Fruit fly (Drosophila melanogaster) whole organism, embryonic: ENCODE data around the gene CG45218.

ENCODE experiments used
- Atf3 ChIP-seq: fragments of 200-800 bp; sonication (Bioruptor generic); optimal IDR thresholded peaks from 3 replicates; lab custom pipeline; 2016; ENCODE audit warnings: missing biosample characterization, missing genetic modification characterization
- CG12219 ChIP-seq: fragments of 200-800 bp; sonication (Bioruptor generic); optimal IDR thresholded peaks from 3 replicates; lab custom pipeline; 2018; ENCODE audit warnings: missing biosample characterization, mild to moderate bottlenecking, missing genetic modification characterization
- CG13624 ChIP-seq: fragments of 200-800 bp; sonication (Bioruptor generic); optimal IDR thresholded peaks from 2 replicates; lab custom pipeline; 2016; ENCODE audit warnings: missing biosample characterization, missing genetic modification characterization
- CG14667 ChIP-seq: fragments of 200-800 bp; sonication (Bioruptor generic); IDR thresholded peaks from 2 replicates; pipeline ENCODE4 v1.3.6; 2022; ENCODE audit warnings: missing biosample characterization, missing genetic modification characterization
- CG1602 ChIP-seq: fragments of 200-800 bp; sonication (Bioruptor generic); optimal IDR thresholded peaks from 3 replicates; lab custom pipeline; 2016; ENCODE audit warnings: missing biosample characterization, missing genetic modification characterization
- CG1603 ChIP-seq: fragments of 200-800 bp; sonication (Bioruptor generic); optimal IDR thresholded peaks from 2 replicates; lab custom pipeline; 2019; ENCODE audit warnings: missing biosample characterization, mild to moderate bottlenecking, missing genetic modification characterization, moderate library complexity
- CG1647 ChIP-seq: fragments of 200-800 bp; sonication (Bioruptor generic); optimal IDR thresholded peaks from 3 replicates; lab custom pipeline; 2016; ENCODE audit warnings: missing biosample characterization, missing genetic modification characterization
- CG2116 ChIP-seq: fragments of 200-800 bp; sonication (Bioruptor generic); optimal IDR thresholded peaks from 3 replicates; lab custom pipeline; 2018; ENCODE audit warnings: missing biosample characterization, mild to moderate bottlenecking, missing genetic modification characterization
- CG31365 ChIP-seq: fragments of 200-800 bp; sonication (Bioruptor generic); optimal IDR thresholded peaks from 2 replicates; lab custom pipeline; 2018; ENCODE audit warnings: missing biosample characterization, mild to moderate bottlenecking, missing genetic modification characterization
- CG31441 ChIP-seq: fragments of 200-800 bp; sonication (Bioruptor generic); IDR thresholded peaks from 2 replicates; pipeline ENCODE4 v1.3.6; 2022; ENCODE audit warnings: missing biosample characterization, missing genetic modification characterization
- CG32772 ChIP-seq: fragments of 200-800 bp; sonication (Bioruptor generic); IDR thresholded peaks from 2 replicates; pipeline ENCODE4 v1.3.6; 2022; ENCODE audit warnings: missing biosample characterization, missing genetic modification characterization
- CG6854 ChIP-seq: fragments of 200-800 bp; sonication (Bioruptor generic); optimal IDR thresholded peaks from 3 replicates; lab custom pipeline; 2017; ENCODE audit warnings: missing biosample characterization, mild to moderate bottlenecking, missing genetic modification characterization
- CG7372 ChIP-seq: fragments of 200-800 bp; sonication (Bioruptor generic); IDR thresholded peaks from 2 replicates; pipeline ENCODE4 v1.3.6; 2022; ENCODE audit warnings: missing biosample characterization, missing genetic modification characterization
- CG7556 ChIP-seq: fragments of 200-800 bp; sonication (Bioruptor generic); optimal IDR thresholded peaks from 2 replicates; lab custom pipeline; 2017; ENCODE audit warnings: missing biosample characterization, mild to moderate bottlenecking, missing genetic modification characterization
- CG7786 ChIP-seq: fragments of 200-800 bp; sonication (Bioruptor generic); optimal IDR thresholded peaks from 2 replicates; lab custom pipeline; 2016; ENCODE audit warnings: missing biosample characterization, missing genetic modification characterization
- CG8089 ChIP-seq: fragments of 200-800 bp; sonication (Bioruptor generic); optimal IDR thresholded peaks from 3 replicates; lab custom pipeline; 2016; ENCODE audit warnings: missing biosample characterization, missing genetic modification characterization
- CG8765 ChIP-seq: fragments of 200-800 bp; sonication (Bioruptor generic); IDR thresholded peaks from 2 replicates; pipeline ENCODE4 v1.3.6; 2022; ENCODE audit warnings: missing biosample characterization, missing genetic modification characterization
- CG9215 ChIP-seq: fragments of 200-800 bp; sonication (Bioruptor generic); IDR thresholded peaks from 2 replicates; pipeline ENCODE4 v1.3.6; 2022; ENCODE audit warnings: missing biosample characterization, missing genetic modification characterization
- D19A ChIP-seq: fragments of 200-800 bp; optimal IDR thresholded peaks from 3 replicates; lab custom pipeline; 2019; ENCODE audit warnings: missing biosample characterization, mild to moderate bottlenecking, missing genetic modification characterization, moderate library complexity
- D19B ChIP-seq: fragments of 200-800 bp; sonication (Bioruptor generic); optimal IDR thresholded peaks from 2 replicates; lab custom pipeline; 2017; ENCODE audit warnings: missing biosample characterization, mild to moderate bottlenecking, missing genetic modification characterization
- Doc2 ChIP-seq: fragments of 200-800 bp; sonication (Bioruptor generic); IDR thresholded peaks from 2 replicates; pipeline ENCODE4 v1.3.6; 2022; ENCODE audit warnings: missing biosample characterization, missing genetic modification characterization
- Dref ChIP-seq: fragments of 200-800 bp; sonication (Bioruptor generic); IDR thresholded peaks from 2 replicates; pipeline ENCODE4 v1.3.6; 2022; ENCODE audit warnings: missing biosample characterization, missing genetic modification characterization
- E2f2 ChIP-seq: fragments of 200-800 bp; sonication (Bioruptor generic); IDR thresholded peaks from 2 replicates; pipeline ENCODE4 v1.3.6; 2022; ENCODE audit warnings: missing biosample characterization, missing genetic modification characterization
- Ets65A ChIP-seq: fragments of 200-800 bp; sonication (Bioruptor generic); peaks from one replicate; lab custom pipeline; 2016; ENCODE audit warnings: missing biosample characterization, missing genetic modification characterization
- HHEX ChIP-seq: fragments of 200-800 bp; sonication (Bioruptor generic); optimal IDR thresholded peaks from 3 replicates; lab custom pipeline; 2017; ENCODE audit warnings: missing biosample characterization, mild to moderate bottlenecking, missing genetic modification characterization, missing genetic modification reagents
- HLH4C ChIP-seq: fragments of 200-800 bp; sonication (Bioruptor generic); IDR thresholded peaks from 3 replicates; pipeline ENCODE4 v1.3.6; 2022; ENCODE audit warnings: missing biosample characterization, missing genetic modification characterization; ENCODE audit not compliant: partially characterized antibody
- Jarid2 ChIP-seq: fragments of 200-800 bp; sonication (Bioruptor generic); optimal IDR thresholded peaks from 3 replicates; lab custom pipeline; 2017; ENCODE audit warnings: mild to moderate bottlenecking, missing biosample characterization, missing genetic modification reagents, missing genetic modification characterization
- Kr ChIP-seq: fragments of 200-800 bp; sonication (Bioruptor generic); optimal IDR thresholded peaks from 2 replicates; lab custom pipeline; 2017; ENCODE audit warnings: missing biosample characterization, mild to moderate bottlenecking, missing genetic modification characterization
- MTF-1 ChIP-seq: fragments of 200-800 bp; sonication (Bioruptor generic); optimal IDR thresholded peaks from 2 replicates; lab custom pipeline; 2018; ENCODE audit warnings: missing biosample characterization, mild to moderate bottlenecking, missing genetic modification characterization, borderline replicate concordance
- Mad ChIP-seq: fragments of 200-800 bp; sonication (Bioruptor generic); optimal IDR thresholded peaks from 2 replicates; lab custom pipeline; 2016; ENCODE audit warnings: missing biosample characterization, missing genetic modification characterization
- Ravus ChIP-seq: fragments of 200-800 bp; sonication (Bioruptor generic); IDR thresholded peaks from 2 replicates; pipeline ENCODE4 v1.3.6; 2022; ENCODE audit warnings: missing biosample characterization, missing genetic modification characterization
- Sox102F ChIP-seq: fragments of 200-800 bp; sonication (Bioruptor generic); optimal IDR thresholded peaks from 2 replicates; lab custom pipeline; 2018; ENCODE audit warnings: missing biosample characterization, mild to moderate bottlenecking, missing genetic modification characterization, moderate library complexity
- btn ChIP-seq: fragments of 200-800 bp; sonication (Bioruptor generic); optimal IDR thresholded peaks from 2 replicates; lab custom pipeline; 2016; ENCODE audit warnings: missing biosample characterization, missing genetic modification characterization
- chn ChIP-seq: fragments of 200-800 bp; sonication (Bioruptor generic); optimal IDR thresholded peaks from 2 replicates; lab custom pipeline; 2016; ENCODE audit warnings: missing biosample characterization, missing genetic modification characterization
- croc ChIP-seq: fragments of 200-800 bp; sonication (Bioruptor generic); conservative IDR thresholded peaks from 3 replicates; pipeline ENCODE4 v1.3.6; 2022; ENCODE audit warnings: missing biosample characterization, missing genetic modification characterization
- cwo ChIP-seq: fragments of 200-800 bp; sonication (Bioruptor generic); optimal IDR thresholded peaks from 3 replicates; lab custom pipeline; 2017; ENCODE audit warnings: missing biosample characterization, missing genetic modification characterization, mild to moderate bottlenecking, moderate library complexity, missing genetic modification reagents
- fru ChIP-seq: fragments of >200 bp; optimal IDR thresholded peaks from 2 replicates; lab custom pipeline; 2017
- grau ChIP-seq: fragments of 200-800 bp; optimal IDR thresholded peaks from 3 replicates; lab custom pipeline; 2019; ENCODE audit warnings: missing biosample characterization, mild to moderate bottlenecking, missing genetic modification characterization, moderate library complexity
- gt ChIP-seq: fragments of 200-800 bp; sonication (Bioruptor generic); IDR thresholded peaks from 2 replicates; pipeline ENCODE4 v1.3.6; 2022; ENCODE audit warnings: missing biosample characterization, missing genetic modification characterization
- h ChIP-seq: fragments of >200 bp; optimal IDR thresholded peaks from 2 replicates; lab custom pipeline; 2017
- ken ChIP-seq: fragments of 200-800 bp; sonication (Bioruptor generic); IDR thresholded peaks from 3 replicates; pipeline ENCODE4 v1.3.6; 2022; ENCODE audit warnings: missing biosample characterization, missing genetic modification characterization
- lbe ChIP-seq: fragments of 200-800 bp; sonication (Bioruptor generic); optimal IDR thresholded peaks from 2 replicates; lab custom pipeline; 2016; ENCODE audit warnings: missing biosample characterization, mild to moderate bottlenecking, missing genetic modification characterization
- mirr ChIP-seq: fragments of 200-800 bp; sonication (Bioruptor generic); optimal IDR thresholded peaks from 3 replicates; lab custom pipeline; 2018; ENCODE audit warnings: missing biosample characterization, mild to moderate bottlenecking, missing genetic modification characterization
- nau ChIP-seq: fragments of 200-800 bp; sonication (Bioruptor generic); optimal IDR thresholded peaks from 3 replicates; lab custom pipeline; 2017; ENCODE audit warnings: missing biosample characterization, mild to moderate bottlenecking, missing genetic modification characterization, missing genetic modification reagents
- otp ChIP-seq: fragments of 200-800 bp; sonication (Bioruptor generic); IDR thresholded peaks from 3 replicates; pipeline ENCODE4, ENCODE4 v1.3.6; 2022; ENCODE audit warnings: missing biosample characterization, missing genetic modification characterization
- repo ChIP-seq: fragments of 200-800 bp; sonication (Bioruptor generic); optimal IDR thresholded peaks from 2 replicates; lab custom pipeline; 2016; ENCODE audit warnings: missing biosample characterization, missing genetic modification characterization
- sc ChIP-seq, 3 experiments: fragments of >200 bp in 2 of 3; fragments of 200-800 bp in 1 of 3; sonication (Bioruptor generic) in 1 of 3; optimal IDR thresholded peaks; 2 replicates in 2 of 3; 3 replicates in 1 of 3; lab custom pipeline; 2017; ENCODE audit warnings: mild to moderate bottlenecking in 1 of 3, missing biosample characterization in 1 of 3, missing genetic modification characterization in 1 of 3, missing genetic modification reagents in 1 of 3
- slbo ChIP-seq: fragments of 200-800 bp; sonication (Bioruptor generic); IDR thresholded peaks from 2 replicates; pipeline ENCODE4 v1.3.6; 2022; ENCODE audit warnings: missing biosample characterization, missing genetic modification characterization
- sob ChIP-seq: fragments of 200-800 bp; sonication (Bioruptor generic); IDR thresholded peaks from 2 replicates; pipeline ENCODE4 v1.3.6; 2022; ENCODE audit warnings: missing biosample characterization, missing genetic modification characterization
- ttk ChIP-seq: fragments of 200-800 bp; sonication (Bioruptor generic); IDR thresholded peaks from 2 replicates; pipeline ENCODE4 v2.1.2; 2022; ENCODE audit warnings: missing biosample characterization, missing genetic modification characterization
- yki ChIP-seq: fragments of >200 bp; optimal IDR thresholded peaks from 3 replicates; lab custom pipeline; 2018

The CG45218 gene

dm6 chr3R:15319912-15320746 lies 29.5 kb upstream of the CG45218 start, which contains the start of the genes CG6276 and CG44040 (continued):
- TF ChIP-seq Sox102F (GFP tag; lab: Kevin White, UChicago) (peak; percentile 35), Ets65A (GFP tag; lab: Kevin White, UChicago) (peak; percentile 92), CG7372 (no peak), sob (GFP tag; lab: Robert Waterston, UW) (peak; percentile 56), CG1602 (GFP tag; lab: Kevin White, UChicago) (no peak), otp (GFP tag; lab: Robert Waterston, UW) (0 out of 3 replicates have a peak, but pooled peaks have one; percentile 23), CG2116 (GFP tag; lab: Kevin White, UChicago) (peak; percentile 24), lbe (GFP tag; lab: Kevin White, UChicago) (peak; percentile 63), CG6854 (GFP tag; lab: Kevin White, UChicago) (no peak), ttk (no peak), CG9215 (GFP tag; lab: Robert Waterston, UW) (peak; percentile 46; the same call in 1 of the 2 replicates), CG32772 (GFP tag; lab: Robert Waterston, UW) (peak; percentile 24; the same call in 1 of the 2 replicates), D19B (GFP tag; lab: Kevin White, UChicago) (peak; percentile 4), cwo (GFP tag; lab: Kevin White, UChicago) (peak; percentile 6), E2f2 (GFP tag; lab: Robert Waterston, UW) (no peak), Kr (GFP tag; lab: Kevin White, UChicago) (no peak), CG8089 (GFP tag; lab: Kevin White, UChicago) (peak; percentile 6), CG7786 (GFP tag; lab: Kevin White, UChicago) (peak; percentile 34), grau (peak; percentile 54), mirr (GFP tag; lab: Kevin White, UChicago) (no peak), CG31365 (tag; lab: Kevin White, UChicago) (peak; percentile 17), HHEX (GFP tag; lab: Kevin White, UChicago) (peak; percentile 49), CG12219 (GFP tag; lab: Kevin White, UChicago) (peak; percentile 22), repo (GFP tag; lab: Kevin White, UChicago) (no peak), Doc2 (GFP tag; lab: Robert Waterston, UW) (no peak), CG7556 (GFP tag; lab: Kevin White, UChicago) (peak; percentile 40), CG1603 (tag; lab: Kevin White, UChicago) (peak; percentile 55), h (lab: Kevin White, UChicago) (no peak), CG31441 (peak; percentile 39), CG13624 (GFP tag; lab: Kevin White, UChicago) (peak; percentile 73), slbo (GFP tag; lab: Robert Waterston, UW) (peak; percentile 59), sc (optimal IDR thresholded peaks at IDR 0.05; lab: Kevin White, UChicago) (no peak), sc (GFP tag; optimal IDR thresholded peaks at IDR 0.05; lab: Kevin White, UChicago) (no peak), Jarid2 (GFP tag; lab: Kevin White, UChicago) (no peak), nau (GFP tag; lab: Kevin White, UChicago) (no peak), Mad (GFP tag; lab: Kevin White, UChicago) (no peak), gt (GFP tag; lab: Robert Waterston, UW) (no peak), CG8765 (GFP tag; lab: Robert Waterston, UW) (no peak; the same call in 1 of the 2 replicates), CG1647 (GFP tag; lab: Kevin White, UChicago) (no peak), D19A (peak; percentile 22), chn (peak; percentile 16), CG14667 (GFP tag; lab: Robert Waterston, UW) (no peak), Ravus (GFP tag; lab: Robert Waterston, UW) (no peak), btn (GFP tag; lab: Kevin White, UChicago) (no peak), yki (lab: Kevin White, UChicago) (no peak), Dref (GFP tag; lab: Robert Waterston, UW) (no peak), ken (GFP tag; lab: Robert Waterston, UW) (no peak), MTF-1 (no peak), croc (no peak), Atf3 (GFP tag; lab: Kevin White, UChicago) (no peak), fru (lab: Kevin White, UChicago) (no peak), HLH4C (GFP tag; lab: Robert Waterston, UW) (no peak)
